Worm (Caenorhabditis elegans) whole organism, L4 larva: ENCODE data around the gene ets-5.

Experiments used
- ces-1 ChIP-seq: fragments of 150-350 bp; sonication (generic microtip); optimal IDR thresholded peaks from 4 replicates; lab custom pipeline; 2014; ENCODE audit warnings: missing biosample characterization, missing genetic modification reagents, missing genetic modification characterization
- lsy-2 ChIP-seq, 2 experiments: fragments of 150-350 bp in 1 of 2; sonication (generic microtip) in 1 of 2; optimal IDR thresholded peaks; 2 replicates each; lab custom pipeline; 2014 to 2017; ENCODE audit warnings: missing biosample characterization in 2 of 2, missing genetic modification characterization in 2 of 2
- snpc-4 ChIP-seq: fragments of 150-350 bp; optimal IDR thresholded peaks from 2 replicates; lab custom pipeline; 2014; ENCODE audit warnings: missing biosample characterization, missing genetic modification characterization
- spr-1 ChIP-seq: sonication (generic microtip); optimal IDR thresholded peaks from 2 replicates; lab custom pipeline; 2016; ENCODE audit warnings: mild to moderate bottlenecking, missing genetic modification characterization, missing compliant biosample characterization
- unc-39 ChIP-seq: sonication (generic microtip); optimal IDR thresholded peaks from 2 replicates; lab custom pipeline; 2017; ENCODE audit warnings: missing biosample characterization, missing genetic modification characterization
- zag-1 ChIP-seq: fragments of 150-350 bp; optimal IDR thresholded peaks from 2 replicates; lab custom pipeline; 2014; ENCODE audit warnings: missing biosample characterization, missing genetic modification characterization

- no peak for TF ChIP-seq lsy-2 (tag; optimal IDR thresholded peaks at IDR 0.05; lab: Kevin White, UChicago)
- no peak for TF ChIP-seq ces-1 (GFP tag; lab: Kevin White, UChicago)
- no peak for TF ChIP-seq zag-1
- no peak for TF ChIP-seq unc-39 (tag; lab: Kevin White, UChicago)
- TF ChIP-seq snpc-4 (tag; lab: Kevin White, UChicago), result no peak
- TF ChIP-seq spr-1 (tag; lab: Kevin White, UChicago), result no peak
Observed at ce11 chrX:5122369-5122768, 38.0 kb upstream of the ets-5 start.
